Worm (Caenorhabditis elegans) whole organism, late embryonic: ENCODE data around the gene cnp-2.

Experiments used
- pha-4 ChIP-seq: fragments of 150-350 bp; optimal IDR thresholded peaks from 2 replicates; lab custom pipeline; 2018; ENCODE audit warnings: missing biosample characterization, missing genetic modification reagents, missing genetic modification characterization
- pqm-1 ChIP-seq: sonication (generic microtip); optimal IDR thresholded peaks from 2 replicates; lab custom pipeline; 2016; ENCODE audit warnings: missing genetic modification characterization, missing compliant biosample characterization

DNA sequence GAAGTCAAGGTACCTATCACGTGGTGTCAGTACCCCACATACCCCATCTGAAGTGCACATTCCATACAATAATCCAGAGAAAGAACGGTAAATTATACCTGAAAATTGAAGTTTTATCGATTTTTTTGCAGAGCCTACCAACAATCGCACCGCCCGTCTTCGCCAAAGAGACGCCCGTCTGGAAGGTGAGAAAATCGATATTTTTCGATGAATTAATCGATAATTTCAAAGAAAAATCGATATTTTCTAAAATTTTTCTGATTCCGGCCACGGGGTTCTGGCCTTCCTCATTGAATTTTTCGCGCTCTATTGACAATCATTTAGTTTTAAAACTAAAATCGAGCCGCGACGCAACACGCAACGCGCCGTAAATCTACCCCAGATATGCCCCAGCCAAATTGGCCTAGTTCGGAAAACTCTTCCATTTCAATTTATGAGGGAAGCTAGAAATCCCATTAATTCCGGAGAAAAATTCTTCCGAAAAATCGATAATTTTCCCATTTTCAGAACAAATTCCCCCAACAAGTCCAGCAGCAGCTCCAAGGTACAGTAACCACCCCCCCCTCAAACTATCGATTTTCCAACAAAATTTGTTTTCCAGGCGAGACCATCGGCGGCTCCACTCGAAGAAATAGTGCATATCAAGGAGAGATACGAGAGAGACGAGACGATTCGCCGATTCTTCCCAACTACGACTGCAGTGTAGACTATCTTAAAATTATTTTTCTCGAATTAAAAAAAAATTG lies 6.0 kb downstream of the cnp-2 start:
- TF ChIP-seq pqm-1 (tag; lab: Kevin White, UChicago) (no peak), pha-4 (tag; lab: Kevin White, UChicago) (no peak)
